Worm (Caenorhabditis elegans): ENCODE measurements around the gene pgap-2.

pgap-2 gene

DNA sequence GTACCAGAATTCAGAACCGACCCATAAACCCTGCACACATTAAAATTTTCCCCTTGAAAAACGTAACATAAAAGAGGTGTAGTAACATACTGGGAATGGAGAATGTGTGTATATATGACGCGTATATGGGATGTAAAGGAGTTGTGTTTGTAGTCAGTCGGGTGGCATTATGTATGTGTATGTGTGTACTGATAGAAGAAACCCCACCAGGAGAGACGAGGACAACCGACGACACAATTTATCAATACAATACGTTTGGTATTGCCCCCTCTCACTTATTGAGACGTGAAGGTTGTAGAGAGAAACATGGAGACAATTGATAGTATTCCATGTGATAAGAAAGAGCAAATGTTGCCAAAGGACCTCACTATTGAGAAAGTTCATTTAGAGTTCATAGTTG, 37.2 kb upstream of the pgap-2 start:
- TF ChIP-seq crh-2 (tag; optimal IDR thresholded peaks at IDR 0.05) (no peak), gmeb-1 (tag; optimal IDR thresholded peaks at IDR 0.05) (peak; percentile 10), nhr-129 (tag; optimal IDR thresholded peaks at IDR 0.05) (peak; percentile 5), unc-62 (GFP tag; optimal IDR thresholded peaks at IDR 0.05) (no peak), C34F6.9 (tag; optimal IDR thresholded peaks at IDR 0.05) (no peak), ceh-82 (tag; optimal IDR thresholded peaks at IDR 0.05) (no peak), unc-39 (tag; optimal IDR thresholded peaks at IDR 0.05) (no peak), sem-4 (tag; optimal IDR thresholded peaks at IDR 0.05) (no peak), fos-1 (tag; optimal IDR thresholded peaks at IDR 0.05) (peak; percentile 58)

DNA sequence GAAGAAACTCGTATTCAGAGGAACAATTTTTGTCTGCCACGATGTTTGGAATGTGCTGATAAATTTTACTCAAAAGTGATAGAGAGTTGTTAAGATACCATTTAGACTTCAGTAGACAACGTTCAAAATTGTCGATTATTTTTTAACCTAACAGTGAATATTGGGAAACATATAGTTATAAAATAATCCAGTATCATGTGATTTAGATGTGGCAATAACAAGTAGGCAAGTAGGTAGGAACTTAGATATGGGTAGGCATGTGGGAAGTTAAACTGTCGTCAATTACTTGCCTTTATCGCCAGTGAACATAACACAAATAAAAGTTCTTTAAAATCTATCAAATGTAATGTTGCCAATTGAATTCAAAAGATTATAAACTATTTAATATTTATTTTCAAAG, 33.8 kb upstream of the pgap-2 start, which contains the start of gene T23F11.11:
TSS of gene T23F11.11 (minus strand) at position 101 of the 400 bp plus-strand sequence.
- no peak for TF ChIP-seq nhr-6 (tag; optimal IDR thresholded peaks at IDR 0.05)
- no peak for TF ChIP-seq fos-1 (tag; optimal IDR thresholded peaks at IDR 0.05)
- no peak for TF ChIP-seq peb-1 (tag; optimal IDR thresholded peaks at IDR 0.05)
- no peak for TF ChIP-seq unc-55 (GFP tag; optimal IDR thresholded peaks at IDR 0.05)
- no peak for TF ChIP-seq aly-2 (tag; optimal IDR thresholded peaks at IDR 0.05)
- TF ChIP-seq snpc-4 (tag; optimal IDR thresholded peaks at IDR 0.05) = no peak
- no peak for TF ChIP-seq F13H6.1 (tag; optimal IDR thresholded peaks at IDR 0.05)

DNA sequence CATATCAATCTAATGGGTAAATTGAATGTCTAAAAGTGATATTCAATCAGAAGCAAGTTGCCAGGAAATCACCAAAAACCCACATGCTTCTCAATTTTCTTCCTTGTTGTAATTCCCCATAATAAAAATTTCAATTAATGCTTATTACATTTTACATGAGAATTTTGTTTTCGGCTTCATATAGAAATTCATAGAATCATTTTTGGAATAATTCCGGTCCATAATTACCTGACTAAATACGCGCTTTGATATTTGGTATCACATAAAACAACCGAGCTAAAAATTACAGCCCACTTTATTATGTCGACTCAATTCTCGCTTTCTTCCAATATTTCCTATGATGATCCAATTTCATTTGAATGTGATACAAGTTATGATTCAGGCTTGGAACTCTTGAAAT, 33.4 kb upstream of the pgap-2 start, which contains the start of gene srg-13:
TSS of gene srg-13 (plus strand) at position 301 of the 400 bp plus-strand sequence.
- TF ChIP-seq ZK546.5 (tag; optimal IDR thresholded peaks at IDR 0.05) (no peak), nhr-237 (tag; optimal IDR thresholded peaks at IDR 0.05) (no peak), ztf-11 (tag; optimal IDR thresholded peaks at IDR 0.05) (no peak), peb-1 (tag; optimal IDR thresholded peaks at IDR 0.05) (no peak), lin-13 (GFP tag; optimal IDR thresholded peaks at IDR 0.05) (no peak), F13H6.1 (tag; optimal IDR thresholded peaks at IDR 0.05) (no peak), fos-1 (tag; optimal IDR thresholded peaks at IDR 0.05) (no peak), nhr-129 (tag; optimal IDR thresholded peaks at IDR 0.05) (no peak), nhr-21 (tag; optimal IDR thresholded peaks at IDR 0.05) (no peak), ceh-16 (tag; optimal IDR thresholded peaks at IDR 0.05) (no peak), blmp-1 (tag; optimal IDR thresholded peaks at IDR 0.05; ENCODE audit: insufficient read depth) (no peak), dmd-4 (tag; optimal IDR thresholded peaks at IDR 0.05) (no peak), gmeb-1 (tag; optimal IDR thresholded peaks at IDR 0.05) (no peak), nhr-23 (tag; optimal IDR thresholded peaks at IDR 0.05) (no peak), sma-9 (GFP tag; optimal IDR thresholded peaks at IDR 0.05) (no peak), sma-9 (tag; optimal IDR thresholded peaks at IDR 0.05) (no peak), nhr-12 (tag; optimal IDR thresholded peaks at IDR 0.05) (no peak), nhr-11 (tag; optimal IDR thresholded peaks at IDR 0.05) (no peak), egl-27 (tag; optimal IDR thresholded peaks at IDR 0.05) (no peak), snpc-4 (tag; optimal IDR thresholded peaks at IDR 0.05) (no peak)

DNA sequence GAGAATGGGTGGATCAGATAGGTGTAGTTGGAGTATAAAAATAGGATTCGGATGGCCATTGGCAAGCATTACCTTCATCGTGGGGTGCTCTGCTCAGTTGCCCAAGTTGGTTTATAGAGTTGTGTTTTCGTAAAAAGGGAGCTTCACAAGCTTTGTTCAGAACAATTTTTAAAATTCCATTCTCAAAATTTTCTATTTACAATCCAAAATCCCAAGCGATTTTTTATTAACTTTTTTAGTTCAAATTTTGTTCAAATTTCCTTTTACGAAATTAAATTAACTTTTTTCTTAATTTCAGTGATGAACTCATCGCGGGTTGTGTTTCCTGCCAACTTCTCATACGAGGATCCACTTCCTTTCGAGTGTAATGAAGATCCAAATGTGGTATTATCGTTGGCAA, 27.8 kb upstream of the pgap-2 start, which contains the start of gene srg-10:
TSS of gene srg-10 (plus strand) at position 301 of the 400 bp plus-strand sequence.
- TF ChIP-seq lin-39 (tag; optimal IDR thresholded peaks at IDR 0.05) = no peak
- TF ChIP-seq lsy-2 (tag; optimal IDR thresholded peaks at IDR 0.05) = no peak

DNA sequence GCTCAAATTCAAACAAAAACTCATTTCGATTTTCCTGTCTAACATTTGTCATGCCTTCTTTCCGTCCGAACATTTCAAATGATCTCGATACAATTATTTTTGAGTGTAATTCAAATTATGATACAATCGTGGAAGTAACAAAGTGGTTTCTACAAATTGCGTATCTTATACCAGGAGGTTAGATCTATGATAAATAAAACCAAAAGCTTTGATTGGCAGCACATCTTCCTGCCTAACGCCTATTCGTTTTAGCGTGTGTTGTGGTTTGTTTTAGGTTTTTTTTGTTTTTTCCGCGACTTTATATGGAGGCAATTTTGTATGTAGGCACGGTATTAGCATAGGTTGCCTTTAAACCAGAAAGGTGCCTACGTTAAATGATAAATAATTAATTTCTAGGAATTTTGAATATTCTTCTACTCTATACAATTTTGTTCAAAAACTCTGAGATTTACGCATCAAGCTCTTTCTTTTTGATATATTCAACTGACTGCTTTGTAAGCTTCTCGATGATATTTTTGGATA, 25.3 kb upstream of the pgap-2 start, which contains the start of gene srg-11:
TSS of gene srg-11 (plus strand) at position 51 of the 522 bp plus-strand sequence.
- no peak for TF ChIP-seq skn-1 (tag; optimal IDR thresholded peaks at IDR 0.05)
- TF ChIP-seq nhr-129 (tag; optimal IDR thresholded peaks at IDR 0.05) = no peak
- no peak for TF ChIP-seq ztf-4 (tag; optimal IDR thresholded peaks at IDR 0.05)
- no peak for TF ChIP-seq ztf-1 (GFP tag; conservative IDR thresholded peaks at IDR 0.05)
- TF ChIP-seq ama-1 (optimal IDR thresholded peaks at IDR 0.05) = no peak
- no peak for TF ChIP-seq sma-9 (GFP tag; optimal IDR thresholded peaks at IDR 0.05)
- TF ChIP-seq sma-9 (tag; optimal IDR thresholded peaks at IDR 0.05) = no peak
- no peak for TF ChIP-seq sem-4 (tag; optimal IDR thresholded peaks at IDR 0.05)
- TF ChIP-seq C34F6.9 (tag; optimal IDR thresholded peaks at IDR 0.05) = no peak
- TF ChIP-seq ceh-82 (tag; optimal IDR thresholded peaks at IDR 0.05) = no peak
